Fruit fly (Drosophila melanogaster) whole organism, embryonic: ENCODE measurements around the gene CG5021.

Source experiments
- Ada2b ChIP-seq: fragments of 200-800 bp; sonication (Bioruptor generic); IDR thresholded peaks from 2 replicates; pipeline ENCODE4 v1.3.6; 2022; ENCODE audit warnings: missing biosample characterization, missing genetic modification characterization
- Aef1 ChIP-seq: fragments of 200-800 bp; sonication (Bioruptor generic); IDR thresholded peaks from 3 replicates; pipeline ENCODE4 v1.3.6; 2022; ENCODE audit warnings: missing biosample characterization, missing genetic modification characterization
- Atf6 ChIP-seq: fragments of 200-800 bp; sonication (Bioruptor generic); IDR thresholded peaks from 2 replicates; pipeline ENCODE4 v1.3.6; 2022; ENCODE audit warnings: missing biosample characterization, missing genetic modification characterization
- CG10431 ChIP-seq: fragments of 200-800 bp; sonication (Bioruptor generic); optimal IDR thresholded peaks from 3 replicates; lab custom pipeline; 2018; ENCODE audit warnings: missing biosample characterization, mild to moderate bottlenecking, missing genetic modification characterization
- CG10462 ChIP-seq: fragments of 200-800 bp; sonication (Bioruptor generic); optimal IDR thresholded peaks from 2 replicates; lab custom pipeline; 2016; ENCODE audit warnings: missing biosample characterization, missing genetic modification characterization
- CG11696 ChIP-seq: fragments of 200-800 bp; sonication (Bioruptor generic); IDR thresholded peaks from 2 replicates; pipeline ENCODE4 v1.3.6; 2022; ENCODE audit warnings: missing biosample characterization, missing genetic modification characterization
- CG12155 ChIP-seq: fragments of 200-800 bp; sonication (Bioruptor generic); optimal IDR thresholded peaks from 3 replicates; lab custom pipeline; 2016; ENCODE audit warnings: missing biosample characterization, missing genetic modification characterization
- CG12299 ChIP-seq: fragments of 200-800 bp; sonication (Bioruptor generic); optimal IDR thresholded peaks from 2 replicates; lab custom pipeline; 2018; ENCODE audit warnings: missing biosample characterization, mild to moderate bottlenecking, missing genetic modification characterization
- CG12391 ChIP-seq: fragments of 200-800 bp; sonication (Bioruptor generic); optimal IDR thresholded peaks from 3 replicates; lab custom pipeline; 2018; ENCODE audit warnings: missing biosample characterization, mild to moderate bottlenecking, missing genetic modification characterization, moderate library complexity
- CG12942 ChIP-seq: fragments of 200-800 bp; sonication (Bioruptor generic); optimal IDR thresholded peaks from 3 replicates; lab custom pipeline; 2016; ENCODE audit warnings: missing biosample characterization, missing genetic modification characterization
- CG13624 ChIP-seq: fragments of 200-800 bp; sonication (Bioruptor generic); optimal IDR thresholded peaks from 2 replicates; lab custom pipeline; 2016; ENCODE audit warnings: missing biosample characterization, missing genetic modification characterization
- CG16863 ChIP-seq: fragments of 200-800 bp; sonication (Bioruptor generic); optimal IDR thresholded peaks from 3 replicates; lab custom pipeline; 2016; ENCODE audit warnings: missing biosample characterization, missing genetic modification characterization
- CG18476 ChIP-seq: fragments of 200-800 bp; sonication (Bioruptor generic); optimal IDR thresholded peaks from 2 replicates; lab custom pipeline; 2016; ENCODE audit warnings: missing biosample characterization, mild to moderate bottlenecking, missing genetic modification characterization
- CG18764 ChIP-seq: fragments of 200-800 bp; sonication (Bioruptor generic); optimal IDR thresholded peaks from 3 replicates; lab custom pipeline; 2016; ENCODE audit warnings: missing biosample characterization, missing genetic modification characterization
- CG2678 ChIP-seq: fragments of 200-800 bp; sonication (Bioruptor generic); optimal IDR thresholded peaks from 3 replicates; lab custom pipeline; 2019; ENCODE audit warnings: missing biosample characterization, mild to moderate bottlenecking, missing genetic modification characterization, moderate library complexity
- CG2875 ChIP-seq: fragments of 200-800 bp; sonication (Bioruptor generic); optimal IDR thresholded peaks from 2 replicates; lab custom pipeline; 2017; ENCODE audit warnings: missing biosample characterization, mild to moderate bottlenecking, missing genetic modification characterization, missing genetic modification reagents
- CG3163 ChIP-seq: fragments of 200-800 bp; sonication (Bioruptor generic); optimal IDR thresholded peaks from 3 replicates; lab custom pipeline; 2016; ENCODE audit warnings: missing biosample characterization, missing genetic modification characterization
- CG32772 ChIP-seq: fragments of 200-800 bp; sonication (Bioruptor generic); IDR thresholded peaks from 2 replicates; pipeline ENCODE4 v1.3.6; 2022; ENCODE audit warnings: missing biosample characterization, missing genetic modification characterization
- CG4820 ChIP-seq: fragments of 200-800 bp; sonication (Bioruptor generic); optimal IDR thresholded peaks from 3 replicates; lab custom pipeline; 2016; ENCODE audit warnings: missing biosample characterization, missing genetic modification characterization
- CG5953 ChIP-seq: fragments of 200-800 bp; sonication (Bioruptor generic); IDR thresholded peaks from 2 replicates; pipeline ENCODE4 v1.3.6; 2022; ENCODE audit warnings: missing biosample characterization, missing genetic modification characterization
- CG6854 ChIP-seq: fragments of 200-800 bp; sonication (Bioruptor generic); optimal IDR thresholded peaks from 3 replicates; lab custom pipeline; 2017; ENCODE audit warnings: missing biosample characterization, mild to moderate bottlenecking, missing genetic modification characterization
- CG8281 ChIP-seq: fragments of 200-800 bp; sonication (Bioruptor generic); optimal IDR thresholded peaks from 2 replicates; lab custom pipeline; 2018; ENCODE audit warnings: missing biosample characterization, mild to moderate bottlenecking, missing genetic modification characterization, moderate library complexity
- CG8944 ChIP-seq: fragments of 200-800 bp; sonication (Bioruptor generic); optimal IDR thresholded peaks from 3 replicates; lab custom pipeline; 2016; ENCODE audit warnings: missing biosample characterization, missing genetic modification characterization
- Dek ChIP-seq: fragments of 200-800 bp; sonication (Bioruptor generic); optimal IDR thresholded peaks from 3 replicates; lab custom pipeline; 2019; ENCODE audit warnings: missing biosample characterization, mild to moderate bottlenecking, missing genetic modification characterization, moderate library complexity
- Doc2 ChIP-seq: fragments of 200-800 bp; sonication (Bioruptor generic); IDR thresholded peaks from 2 replicates; pipeline ENCODE4 v1.3.6; 2022; ENCODE audit warnings: missing biosample characterization, missing genetic modification characterization
- Fer2 ChIP-seq: fragments of 200-800 bp; sonication (Bioruptor generic); optimal IDR thresholded peaks from 2 replicates; lab custom pipeline; 2018; ENCODE audit warnings: missing biosample characterization, mild to moderate bottlenecking, missing genetic modification characterization, moderate library complexity
- Gsc ChIP-seq: fragments of 200-800 bp; sonication (Bioruptor generic); IDR thresholded peaks from 2 replicates; pipeline ENCODE4 v1.3.6; 2022; ENCODE audit warnings: missing biosample characterization, missing genetic modification characterization
- Hsf ChIP-seq: fragments of 200-800 bp; sonication (Bioruptor generic); optimal IDR thresholded peaks from 3 replicates; lab custom pipeline; 2016; ENCODE audit warnings: missing biosample characterization, missing genetic modification characterization
- Mad ChIP-seq: fragments of 200-800 bp; sonication (Bioruptor generic); optimal IDR thresholded peaks from 2 replicates; lab custom pipeline; 2016; ENCODE audit warnings: missing biosample characterization, missing genetic modification characterization
- Sox100B ChIP-seq: fragments of 200-800 bp; sonication (Bioruptor generic); optimal IDR thresholded peaks from 3 replicates; lab custom pipeline; 2018; ENCODE audit warnings: missing biosample characterization, mild to moderate bottlenecking, missing genetic modification characterization
- ab ChIP-seq: fragments of 200-800 bp; sonication (Bioruptor generic); optimal IDR thresholded peaks from 2 replicates; lab custom pipeline; 2016; ENCODE audit warnings: missing biosample characterization, missing genetic modification characterization
- ase ChIP-seq: fragments of 200-800 bp; sonication (Bioruptor generic); IDR thresholded peaks from 3 replicates; pipeline ENCODE4 v1.3.6; 2022; ENCODE audit warnings: missing biosample characterization, missing genetic modification characterization
- bowl ChIP-seq: fragments of 200-800 bp; sonication (Bioruptor generic); IDR thresholded peaks from 2 replicates; pipeline ENCODE4 v1.3.6; 2022; ENCODE audit warnings: missing biosample characterization, missing genetic modification characterization
- btn ChIP-seq: fragments of 200-800 bp; sonication (Bioruptor generic); optimal IDR thresholded peaks from 2 replicates; lab custom pipeline; 2016; ENCODE audit warnings: missing biosample characterization, missing genetic modification characterization
- dan ChIP-seq: fragments of 200-800 bp; sonication (Bioruptor generic); IDR thresholded peaks from 2 replicates; pipeline ENCODE4 v1.3.6; 2022; ENCODE audit warnings: missing biosample characterization, missing genetic modification characterization
- dimm ChIP-seq: fragments of 200-800 bp; sonication (Bioruptor generic); IDR thresholded peaks from 2 replicates; pipeline ENCODE4 v1.3.6; 2022; ENCODE audit warnings: missing biosample characterization, missing genetic modification characterization
- eyg ChIP-seq: fragments of 200-800 bp; sonication (Bioruptor generic); optimal IDR thresholded peaks from 3 replicates; lab custom pipeline; 2016; ENCODE audit warnings: missing biosample characterization, missing genetic modification characterization
- fd96Cb ChIP-seq: fragments of 200-800 bp; sonication (Bioruptor generic); optimal IDR thresholded peaks from 2 replicates; lab custom pipeline; 2018; ENCODE audit warnings: missing biosample characterization, mild to moderate bottlenecking, missing genetic modification characterization, moderate library complexity
- gro ChIP-seq: fragments of 200-800 bp; sonication (Bioruptor generic); optimal IDR thresholded peaks from 2 replicates; lab custom pipeline; 2016; ENCODE audit warnings: missing biosample characterization, missing genetic modification characterization
- hkb ChIP-seq, 2 experiments: fragments of 200-800 bp in 1 of 2; fragments of >200 bp in 1 of 2; sonication (Bioruptor generic) in 1 of 2; IDR thresholded peaks in 1 of 2; optimal IDR thresholded peaks in 1 of 2; 2 replicates each; pipeline versions ENCODE4 v1.3.6 to Lab custom; 2017 to 2022; ENCODE audit warnings: missing biosample characterization in 1 of 2, missing genetic modification characterization in 1 of 2
- kay ChIP-seq: fragments of 200-800 bp; sonication (Bioruptor generic); optimal IDR thresholded peaks from 2 replicates; lab custom pipeline; 2016; ENCODE audit warnings: missing biosample characterization, missing genetic modification characterization
- nmo ChIP-seq: fragments of 200-800 bp; sonication (Bioruptor generic); optimal IDR thresholded peaks from 2 replicates; lab custom pipeline; 2018; ENCODE audit warnings: missing biosample characterization, mild to moderate bottlenecking, missing genetic modification characterization, moderate library complexity
- onecut ChIP-seq: fragments of 200-800 bp; sonication (Bioruptor generic); IDR thresholded peaks from 2 replicates; pipeline ENCODE4 v1.3.6; 2022; ENCODE audit warnings: missing biosample characterization, missing genetic modification characterization
- p53 ChIP-seq: fragments of 200-800 bp; sonication (Bioruptor generic); optimal IDR thresholded peaks from 2 replicates; lab custom pipeline; 2016; ENCODE audit warnings: missing biosample characterization, missing genetic modification characterization
- pb ChIP-seq: fragments of 200-800 bp; sonication (Bioruptor generic); optimal IDR thresholded peaks from 3 replicates; lab custom pipeline; 2016; ENCODE audit warnings: missing biosample characterization, missing genetic modification characterization
- pho ChIP-seq: fragments of 200-800 bp; sonication (Bioruptor generic); optimal IDR thresholded peaks from 2 replicates; lab custom pipeline; 2016; ENCODE audit warnings: missing biosample characterization, missing genetic modification characterization
- sd ChIP-seq: fragments of 200-800 bp; sonication (Bioruptor generic); optimal IDR thresholded peaks from 3 replicates; lab custom pipeline; 2018; ENCODE audit warnings: missing biosample characterization, mild to moderate bottlenecking, missing genetic modification characterization, moderate library complexity
- sens ChIP-seq: fragments of 200-800 bp; sonication (Bioruptor generic); peaks from one replicate; lab custom pipeline; 2016; ENCODE audit warnings: missing biosample characterization, missing genetic modification characterization
- stwl ChIP-seq: fragments of 200-800 bp; sonication (Bioruptor generic); optimal IDR thresholded peaks from 3 replicates; lab custom pipeline; 2018; ENCODE audit warnings: missing biosample characterization, mild to moderate bottlenecking, missing genetic modification characterization, moderate library complexity
- trem ChIP-seq: fragments of 200-800 bp; optimal IDR thresholded peaks from 3 replicates; lab custom pipeline; 2019; ENCODE audit warnings: missing biosample characterization, mild to moderate bottlenecking, missing genetic modification characterization, moderate library complexity
- trh ChIP-seq: fragments of 200-800 bp; sonication (Bioruptor generic); optimal IDR thresholded peaks from 2 replicates; lab custom pipeline; 2016; ENCODE audit warnings: missing biosample characterization, missing genetic modification characterization
- zen2 ChIP-seq: fragments of 200-800 bp; sonication (Bioruptor generic); IDR thresholded peaks from 3 replicates; pipeline ENCODE4 v1.3.6; 2022; ENCODE audit warnings: missing biosample characterization, missing genetic modification characterization; ENCODE audit not compliant: partially characterized antibody

The CG5021 gene

dm6 chr3L:8950955-8951354 is 15.7 kb upstream of the CG5021 start (continued):
- TF ChIP-seq CG2678 (tag; lab: Kevin White, UChicago) = peak; percentile 72
- TF ChIP-seq trh (GFP tag; lab: Kevin White, UChicago) = no peak
- peak; percentile 2 for TF ChIP-seq sd (tag; lab: Kevin White, UChicago)
- TF ChIP-seq gro (GFP tag; lab: Kevin White, UChicago) = no peak
- TF ChIP-seq ab = no peak
- no peak for TF ChIP-seq ase
- no peak for TF ChIP-seq CG8281 (tag; lab: Kevin White, UChicago)
- TF ChIP-seq Dek (tag; lab: Kevin White, UChicago) = no peak
- peak; percentile 12; the same call in 1 of the 2 replicates for TF ChIP-seq Atf6 (GFP tag; lab: Robert Waterston, UW)
- TF ChIP-seq pho (GFP tag; lab: Kevin White, UChicago) = no peak
- no peak for TF ChIP-seq pb (GFP tag; lab: Kevin White, UChicago)
- no peak for TF ChIP-seq Hsf (GFP tag; lab: Kevin White, UChicago)
- 0 out of 2 replicates have a peak, but pooled peaks have one; percentile 26 for TF ChIP-seq CG32772 (GFP tag; lab: Robert Waterston, UW)
- TF ChIP-seq kay (GFP tag; lab: Kevin White, UChicago) = no peak
- TF ChIP-seq CG12299 = peak; percentile 35
- TF ChIP-seq eyg (GFP tag; lab: Kevin White, UChicago) = no peak
- TF ChIP-seq CG5953 (GFP tag; lab: Robert Waterston, UW) = no peak
- no peak for TF ChIP-seq CG8944 (GFP tag; lab: Kevin White, UChicago)
- no peak for TF ChIP-seq Doc2 (GFP tag; lab: Robert Waterston, UW)
- TF ChIP-seq dan (GFP tag; lab: Robert Waterston, UW) = no peak
- TF ChIP-seq CG3163 = no peak
- TF ChIP-seq Ada2b (GFP tag; lab: Robert Waterston, UW) = peak; percentile 29; the same call in 1 of the 2 replicates
- TF ChIP-seq CG2875 (GFP tag; lab: Kevin White, UChicago) = peak; percentile 6
- TF ChIP-seq CG16863 = no peak
- TF ChIP-seq fd96Cb = peak; percentile 66
- no peak for TF ChIP-seq Gsc (GFP tag; lab: Robert Waterston, UW)
- TF ChIP-seq dimm (GFP tag; lab: Robert Waterston, UW) = no peak
- no peak for TF ChIP-seq btn (GFP tag; lab: Kevin White, UChicago)
- TF ChIP-seq onecut (GFP tag; lab: Robert Waterston, UW) = no peak
- TF ChIP-seq zen2 (GFP tag; lab: Robert Waterston, UW) = no peak
- no peak for TF ChIP-seq bowl (GFP tag; lab: Robert Waterston, UW)
- peak; percentile 25 for TF ChIP-seq sens (GFP tag; lab: Kevin White, UChicago)
- no peak for TF ChIP-seq p53 (GFP tag; lab: Kevin White, UChicago)
- TF ChIP-seq nmo (GFP tag; lab: Kevin White, UChicago) = peak; percentile 77
- TF ChIP-seq CG11696 = no peak
- no peak for TF ChIP-seq hkb (optimal IDR thresholded peaks at IDR 0.05; lab: Kevin White, UChicago)
- TF ChIP-seq hkb (GFP tag; IDR thresholded peaks at IDR 0.05; lab: Robert Waterston, UW) = peak; percentile 37; the same call in 1 of the 2 replicates
- TF ChIP-seq CG12942 (GFP tag; lab: Kevin White, UChicago) = peak; percentile 10
- no peak for TF ChIP-seq Mad (GFP tag; lab: Kevin White, UChicago)
- TF ChIP-seq Sox100B = peak; percentile 72
- peak; percentile 4 for TF ChIP-seq CG6854 (GFP tag; lab: Kevin White, UChicago)
- no peak for TF ChIP-seq CG12155 (GFP tag; lab: Kevin White, UChicago)
- peak; percentile 68 for TF ChIP-seq CG12391
- TF ChIP-seq CG18764 (GFP tag; lab: Kevin White, UChicago) = peak; percentile 10
- no peak for TF ChIP-seq Fer2 (tag; lab: Kevin White, UChicago)
- no peak for TF ChIP-seq CG18476 (GFP tag; lab: Kevin White, UChicago)
- TF ChIP-seq CG10462 (GFP tag; lab: Kevin White, UChicago) = peak; percentile 25
- TF ChIP-seq CG10431 (GFP tag; lab: Kevin White, UChicago) = no peak
- TF ChIP-seq stwl = no peak
- no peak for TF ChIP-seq CG13624 (GFP tag; lab: Kevin White, UChicago)
- TF ChIP-seq Aef1 (GFP tag; lab: Robert Waterston, UW) = no peak
- peak; percentile 2 for TF ChIP-seq CG4820
- TF ChIP-seq trem = peak; percentile 42
